Worm (Caenorhabditis elegans) whole organism, L4 larva: ENCODE data around the gene C27H5.2.

Experiments
- F26F4.8 ChIP-seq: fragments of 200-800 bp; sonication (Bioruptor generic); conservative IDR thresholded peaks from 2 replicates; pipeline ENCODE4 v1.3.6; 2022; ENCODE audit warnings: missing genetic modification characterization, missing compliant biosample characterization
- R02D3.7 ChIP-seq: fragments of 150-350 bp; sonication (generic microtip); optimal IDR thresholded peaks from 3 replicates; lab custom pipeline; 2014; ENCODE audit warnings: missing biosample characterization, missing genetic modification characterization
- ceh-82 ChIP-seq: sonication (generic microtip); optimal IDR thresholded peaks from 2 replicates; lab custom pipeline; 2017; ENCODE audit warnings: missing biosample characterization, missing genetic modification characterization
- ces-1 ChIP-seq: fragments of 150-350 bp; sonication (generic microtip); optimal IDR thresholded peaks from 4 replicates; lab custom pipeline; 2014; ENCODE audit warnings: missing biosample characterization, missing genetic modification reagents, missing genetic modification characterization
- daf-19 ChIP-seq: fragments of 200-800 bp; sonication (Bioruptor generic); conservative IDR thresholded peaks from 2 replicates; pipeline ENCODE4 v1.3.6; 2022; ENCODE audit warnings: missing genetic modification characterization, missing compliant biosample characterization
- daf-8 ChIP-seq: fragments of 200-800 bp; sonication (Bioruptor generic); IDR thresholded peaks from 2 replicates; pipeline ENCODE4 v1.3.6; 2022; ENCODE audit warnings: missing genetic modification characterization, missing compliant biosample characterization
- hif-1 ChIP-seq, 2 experiments: sonication (generic microtip); optimal IDR thresholded peaks; 2 replicates each; lab custom pipeline; 2016 to 2017; ENCODE audit warnings: missing compliant biosample characterization in 2 of 2, missing genetic modification characterization in 2 of 2, missing genetic modification reagents in 2 of 2, missing genotype in 2 of 2, mild to moderate bottlenecking in 1 of 2
- hlh-11 ChIP-seq: fragments of 200-800 bp; sonication (Bioruptor generic); optimal IDR thresholded peaks from 2 replicates; lab custom pipeline; 2018; ENCODE audit warnings: mild to moderate bottlenecking, missing genetic modification characterization, missing compliant biosample characterization
- lin-13 ChIP-seq: fragments of 150-350 bp; optimal IDR thresholded peaks from 2 replicates; lab custom pipeline; 2014; ENCODE audit warnings: missing biosample characterization, missing genetic modification reagents, missing genetic modification characterization
- lir-3 ChIP-seq: sonication (generic microtip); optimal IDR thresholded peaks from 2 replicates; lab custom pipeline; 2016; ENCODE audit warnings: mild to moderate bottlenecking, missing genetic modification characterization, missing compliant biosample characterization
- nhr-11 ChIP-seq: fragments of 150-350 bp; optimal IDR thresholded peaks from 2 replicates; lab custom pipeline; 2014; ENCODE audit warnings: missing biosample characterization, missing genetic modification characterization
- nhr-76 ChIP-seq: fragments of 150-350 bp; optimal IDR thresholded peaks from 2 replicates; lab custom pipeline; 2014; ENCODE audit warnings: missing biosample characterization, missing genetic modification characterization
- snpc-1.2 ChIP-seq: fragments of 200-800 bp; sonication (Bioruptor generic); IDR thresholded peaks from 2 replicates; pipeline ENCODE4 v1.3.6; 2022; ENCODE audit warnings: missing genetic modification reagents, missing genetic modification characterization, missing compliant biosample characterization
- unc-62 ChIP-seq, 3 experiments: fragments of 150-350 bp in 1 of 3; sonication (generic microtip); optimal IDR thresholded peaks in 2 of 3; peaks in 1 of 3; 1 replicate in 1 of 3; 2 replicates in 2 of 3; lab custom pipeline; 2014 to 2017; ENCODE audit warnings: missing biosample characterization in 3 of 3, missing genetic modification characterization in 3 of 3, missing genetic modification reagents in 3 of 3, missing genotype in 1 of 3

- no peak for TF ChIP-seq snpc-1.2 (GFP tag; lab: Robert Waterston, UW)
- TF ChIP-seq nhr-11 (tag; lab: Kevin White, UChicago): no peak
- TF ChIP-seq nhr-76 (tag; lab: Kevin White, UChicago): no peak
- TF ChIP-seq lin-13 (GFP tag; lab: Kevin White, UChicago): no peak
- no peak for TF ChIP-seq R02D3.7
- TF ChIP-seq hif-1 (tag; optimal IDR thresholded peaks at IDR 0.05; lab: Kevin White, UChicago): no peak
- TF ChIP-seq ces-1: no peak
- TF ChIP-seq daf-19 (GFP tag; lab: Robert Waterston, UW): no peak
- no peak for TF ChIP-seq unc-62 (GFP tag; optimal IDR thresholded peaks at IDR 0.05 in 1 of 2; lab: Kevin White, UChicago)
- no peak for TF ChIP-seq unc-62 (tag; optimal IDR thresholded peaks at IDR 0.05; lab: Kevin White, UChicago)
- no peak for TF ChIP-seq lir-3 (tag; lab: Kevin White, UChicago)
- no peak for TF ChIP-seq F26F4.8 (GFP tag; lab: Robert Waterston, UW)
- no peak for TF ChIP-seq ceh-82
- TF ChIP-seq hlh-11 (tag; lab: Kevin White, UChicago): no peak
- TF ChIP-seq daf-8 (GFP tag; lab: Robert Waterston, UW): no peak
Observed at ce11 chrII:7205388-7205787, 50.0 kb downstream of the C27H5.2 start, which contains the start of gene srd-59.
